Fruit fly (Drosophila melanogaster): ENCODE results near the gene CG4115.
A peak's percentile ranks its signal among the peaks of the same experiment; 100 is the strongest.

Gene CG4115

DNA sequence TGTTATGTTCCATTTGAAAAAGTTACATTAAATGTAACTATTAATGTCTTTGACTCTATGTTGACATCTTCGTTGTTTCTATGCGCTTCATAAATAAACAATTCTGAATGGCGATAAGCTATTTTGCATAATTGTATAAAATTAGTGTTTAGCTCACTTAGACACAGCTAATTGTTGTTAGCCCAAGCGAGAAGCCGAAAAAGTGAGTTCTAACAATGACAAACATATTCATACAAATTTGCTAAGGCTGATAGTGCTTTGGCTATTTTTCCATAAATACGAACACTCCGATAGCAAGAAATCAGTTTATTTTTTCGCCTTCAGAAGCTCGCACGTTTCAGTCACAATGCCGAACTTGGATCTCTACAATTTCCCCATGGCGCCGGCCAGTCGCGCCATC is 18.4 kb downstream of the CG4115 start, which contains the start of gene GstD7:
Gene GstD7 (plus strand): TSS at position 301 of the 400 bp plus-strand sequence.
- TF ChIP-seq CG6163 (GFP tag; IDR thresholded peaks at IDR 0.05) = no peak
- no peak for TF ChIP-seq Eip75B (GFP tag; optimal IDR thresholded peaks at IDR 0.05)
- no peak for TF ChIP-seq dac (GFP tag; optimal IDR thresholded peaks at IDR 0.05)
- TF ChIP-seq CG7368 (GFP tag; optimal IDR thresholded peaks at IDR 0.05) = no peak
- TF ChIP-seq cyc (GFP tag; optimal IDR thresholded peaks at IDR 0.05) = no peak
- no peak for TF ChIP-seq CG15336 (GFP tag; IDR thresholded peaks at IDR 0.05)
- TF ChIP-seq Gug (GFP tag; IDR thresholded peaks at IDR 0.05) = no peak
- TF ChIP-seq Sox15 (GFP tag; optimal IDR thresholded peaks at IDR 0.05) = no peak
- TF ChIP-seq acj6 (GFP tag; optimal IDR thresholded peaks at IDR 0.05) = no peak
- TF ChIP-seq topi (GFP tag; optimal IDR thresholded peaks at IDR 0.05) = no peak
- no peak for TF ChIP-seq Sox102F (GFP tag; optimal IDR thresholded peaks at IDR 0.05)
- TF ChIP-seq svp (GFP tag) = no peak

DNA sequence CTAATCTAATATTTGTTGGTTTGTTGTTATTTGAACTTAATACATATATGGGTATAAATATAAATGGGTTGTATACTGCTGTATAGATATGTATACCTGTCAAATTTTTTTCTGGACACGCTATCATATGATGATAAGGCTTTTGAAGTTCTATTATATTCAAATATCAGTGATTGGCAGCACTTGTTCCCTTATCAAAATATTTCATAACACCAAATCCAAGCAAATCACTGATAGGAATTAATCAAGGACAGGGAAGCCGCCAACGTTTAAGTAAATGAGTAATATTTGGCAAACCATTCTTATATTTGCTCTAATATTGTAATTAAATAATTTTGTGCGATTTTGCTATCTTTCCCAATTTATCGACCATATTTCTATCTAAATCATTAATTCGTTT is 19.4 kb downstream of the CG4115 start:
- TF ChIP-seq CG6792 (GFP tag; optimal IDR thresholded peaks at IDR 0.05) (no peak), CG8319 (GFP tag; optimal IDR thresholded peaks at IDR 0.05) (no peak), vri (GFP tag; optimal IDR thresholded peaks at IDR 0.05) (peak; percentile 84), CG6276 (GFP tag; optimal IDR thresholded peaks at IDR 0.05) (no peak)

DNA sequence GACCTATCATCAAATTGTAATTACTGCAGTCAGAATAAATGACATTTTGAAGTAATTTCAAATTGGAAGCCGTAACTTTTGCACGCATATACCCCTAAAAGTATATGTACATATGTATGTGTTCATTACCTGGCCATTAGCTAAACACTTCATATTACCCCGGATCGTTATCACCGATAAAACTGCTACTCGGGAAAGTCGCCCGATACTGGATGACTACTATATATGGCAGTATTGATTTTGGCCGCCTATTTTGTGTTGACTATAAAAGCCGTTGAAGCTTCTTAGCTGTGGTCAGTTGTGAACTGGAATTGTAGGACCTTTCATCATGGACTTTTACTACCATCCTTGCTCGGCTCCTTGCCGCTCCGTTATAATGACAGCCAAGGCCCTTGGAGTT is 19.9 kb downstream of the CG4115 start, which contains the start of gene GstD8:
Gene GstD8 (plus strand): TSS at position 301 of the 400 bp plus-strand sequence.
- TF ChIP-seq fd59A (GFP tag; optimal IDR thresholded peaks at IDR 0.05) (no peak), Hr38 (GFP tag; optimal IDR thresholded peaks at IDR 0.05) (no peak), dsx (GFP tag; optimal IDR thresholded peaks at IDR 0.05; ENCODE audit: poor library complexity, severe bottlenecking) (no peak), CG15336 (GFP tag; IDR thresholded peaks at IDR 0.05) (no peak), acj6 (GFP tag; optimal IDR thresholded peaks at IDR 0.05) (no peak), CG6163 (GFP tag; IDR thresholded peaks at IDR 0.05) (no peak), salr (GFP tag; optimal IDR thresholded peaks at IDR 0.05) (no peak), CG8319 (GFP tag; optimal IDR thresholded peaks at IDR 0.05) (no peak), Hr4 (GFP tag; optimal IDR thresholded peaks at IDR 0.05) (no peak), Eip75B (GFP tag; optimal IDR thresholded peaks at IDR 0.05) (no peak), svp (GFP tag) (no peak), Met (GFP tag; optimal IDR thresholded peaks at IDR 0.05) (no peak), CG4318 (GFP tag; optimal IDR thresholded peaks at IDR 0.05) (no peak)

DNA sequence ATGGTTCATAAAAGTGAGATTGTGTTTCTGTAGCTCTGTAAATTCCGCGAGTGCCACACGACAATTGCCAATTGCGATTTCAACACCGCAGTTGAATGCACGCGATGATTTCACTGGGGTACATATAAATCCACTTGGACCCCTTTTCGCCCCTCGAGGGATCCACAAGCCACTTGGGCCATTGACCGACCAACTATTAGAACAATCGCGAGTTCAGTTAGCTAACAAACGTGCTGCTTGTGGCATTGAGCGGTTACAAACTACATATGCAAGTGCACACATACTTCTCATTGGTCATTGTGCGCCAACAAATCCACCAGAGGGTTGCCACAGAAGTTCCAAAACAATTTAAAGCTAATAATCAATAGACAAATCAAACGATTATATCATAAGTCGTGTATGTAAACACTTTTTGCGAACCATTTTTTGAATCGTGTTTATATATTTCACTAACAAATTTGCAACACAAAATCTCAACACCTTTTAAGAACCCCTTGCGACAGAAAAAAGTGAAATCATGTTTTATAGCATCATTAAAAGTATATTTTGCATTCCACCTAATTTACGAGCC is 21.4 kb downstream of the CG4115 start:
- TF ChIP-seq Eip78C (GFP tag) = peak; percentile 60
- peak; percentile 77 for TF ChIP-seq CG6163 (GFP tag; IDR thresholded peaks at IDR 0.05)
- no peak for TF ChIP-seq OdsH (GFP tag; optimal IDR thresholded peaks at IDR 0.05)
- TF ChIP-seq acj6 (GFP tag; optimal IDR thresholded peaks at IDR 0.05) = no peak
- TF ChIP-seq CG8119 (GFP tag; IDR thresholded peaks at IDR 0.05) = peak; percentile 66
- TF ChIP-seq net (GFP tag; optimal IDR thresholded peaks at IDR 0.05) = peak; percentile 3
- TF ChIP-seq dac (GFP tag; optimal IDR thresholded peaks at IDR 0.05) = peak; percentile 23
- TF ChIP-seq CG32006 (GFP tag; optimal IDR thresholded peaks at IDR 0.05) = peak; percentile 78
- peak; percentile 54 for TF ChIP-seq Hr4 (GFP tag; optimal IDR thresholded peaks at IDR 0.05)
- peak; percentile 74 for TF ChIP-seq CG15336 (GFP tag; IDR thresholded peaks at IDR 0.05)
- peak; percentile 34 for TF ChIP-seq pdm3 (GFP tag; optimal IDR thresholded peaks at IDR 0.05)
- TF ChIP-seq Blimp-1 (GFP tag; optimal IDR thresholded peaks at IDR 0.05) = no peak
- peak; percentile 27 for TF ChIP-seq achi (GFP tag; optimal IDR thresholded peaks at IDR 0.05)
- TF ChIP-seq Gug (GFP tag; IDR thresholded peaks at IDR 0.05) = 0 out of 2 replicates have a peak, but pooled peaks have one; percentile 38
- TF ChIP-seq CG6276 (GFP tag; optimal IDR thresholded peaks at IDR 0.05) = peak; percentile 44
- TF ChIP-seq eg (GFP tag; IDR thresholded peaks at IDR 0.05) = peak; percentile 54
- TF ChIP-seq CG3919 (GFP tag; optimal IDR thresholded peaks at IDR 0.05) = no peak
- no peak for TF ChIP-seq salr (GFP tag; optimal IDR thresholded peaks at IDR 0.05)
- no peak for TF ChIP-seq CG3032 (tag; optimal IDR thresholded peaks at IDR 0.05)
- TF ChIP-seq svp (GFP tag) = peak; percentile 70
- peak; percentile 31; the same call in 1 of the 2 replicates for TF ChIP-seq CG11294 (GFP tag; IDR thresholded peaks at IDR 0.05)
- no peak for TF ChIP-seq Sox102F (GFP tag; optimal IDR thresholded peaks at IDR 0.05)
- TF ChIP-seq Sox14 (GFP tag; optimal IDR thresholded peaks at IDR 0.05) = peak; percentile 0
- TF ChIP-seq CG4318 (GFP tag; optimal IDR thresholded peaks at IDR 0.05) = peak; percentile 54
- peak; percentile 45 for TF ChIP-seq Lpt (GFP tag; optimal IDR thresholded peaks at IDR 0.05)
